Fruit fly (Drosophila melanogaster): ENCODE measurements around the gene CG31279.

CG31279 gene

DNA sequence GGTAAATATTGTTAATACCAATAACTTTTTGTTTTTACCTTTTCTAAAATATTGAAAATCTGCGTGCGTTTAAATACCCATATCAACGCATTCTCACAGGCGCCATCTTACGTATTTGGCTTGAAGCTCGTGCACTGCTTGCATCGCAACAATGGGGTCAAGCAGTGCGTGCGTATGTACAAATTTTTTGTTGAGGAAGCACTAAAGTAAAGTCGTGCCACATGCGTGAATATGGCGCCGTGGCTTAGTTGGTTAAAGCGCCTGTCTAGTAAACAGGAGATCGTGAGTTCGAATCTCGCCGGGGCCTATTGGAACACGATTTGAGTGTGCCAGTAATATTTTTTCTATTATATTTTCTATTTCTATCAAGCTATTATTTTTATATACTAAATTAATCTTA, 1.2 kb downstream of the CG31279 start (continued):
- TF ChIP-seq Nf-YB (GFP tag; optimal IDR thresholded peaks at IDR 0.05) = peak; percentile 9

DNA sequence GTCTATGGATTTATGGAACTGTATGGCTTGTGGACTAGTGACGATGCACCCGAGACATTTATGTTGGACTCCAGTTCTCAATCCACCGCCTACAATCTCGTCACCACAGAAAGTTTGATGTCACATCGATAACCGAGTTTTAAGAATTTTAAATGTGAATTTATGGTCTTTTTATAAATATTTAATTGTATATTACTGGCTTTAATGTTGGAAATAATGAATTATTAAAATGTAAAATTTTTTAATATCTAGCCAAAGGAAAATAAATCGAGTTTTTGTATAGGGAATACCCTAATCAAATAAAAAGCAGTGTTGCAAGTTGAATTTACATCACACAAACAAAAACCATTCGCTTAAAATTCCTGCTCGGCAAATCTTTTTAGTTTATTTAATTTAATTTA, 2.2 kb downstream of the CG31279 start, which contains the start of gene Fntb:
TSS of gene Fntb (plus strand) at position 334 of the 401 bp plus-strand sequence.
- TF ChIP-seq vvl (GFP tag; IDR thresholded peaks at IDR 0.05) (peak; percentile 68), hb (GFP tag; IDR thresholded peaks at IDR 0.05; ENCODE audit: partially characterized antibody) (no peak), Dek (tag; optimal IDR thresholded peaks at IDR 0.05) (peak; percentile 69), CG6254 (GFP tag; optimal IDR thresholded peaks at IDR 0.05) (no peak), luna (GFP tag; optimal IDR thresholded peaks at IDR 0.05) (no peak), CG17912 (GFP tag; optimal IDR thresholded peaks at IDR 0.05) (no peak), CG5245 (GFP tag; optimal IDR thresholded peaks at IDR 0.05) (peak; percentile 5), nom (GFP tag; optimal IDR thresholded peaks at IDR 0.05) (peak; percentile 34), Spps (tag; optimal IDR thresholded peaks at IDR 0.05) (peak; percentile 49), CG4404 (GFP tag; IDR thresholded peaks at IDR 0.05) (no peak), ato (GFP tag; IDR thresholded peaks at IDR 0.05; ENCODE audit: partially characterized antibody) (no peak), CG30431 (GFP tag; optimal IDR thresholded peaks at IDR 0.05) (peak; percentile 39), Lhr (GFP tag; optimal IDR thresholded peaks at IDR 0.05) (peak; percentile 15), Gug (GFP tag; IDR thresholded peaks at IDR 0.05) (peak; percentile 38; the same call in 1 of the 4 replicates), CG8765 (GFP tag; IDR thresholded peaks at IDR 0.05) (no peak), croc (GFP tag; conservative IDR thresholded peaks at IDR 0.05) (peak; percentile 29; the same call in 2 of the 3 replicates), tap (tag; optimal IDR thresholded peaks at IDR 0.05) (no peak), rib (GFP tag; IDR thresholded peaks at IDR 0.05) (no peak), CG6765 (GFP tag; optimal IDR thresholded peaks at IDR 0.05) (peak; percentile 40), danr (GFP tag; IDR thresholded peaks at IDR 0.05) (peak; percentile 36; the same call in 1 of the 2 replicates), Abd-B (GFP tag; optimal IDR thresholded peaks at IDR 0.05) (peak; percentile 74), CG13296 (GFP tag; optimal IDR thresholded peaks at IDR 0.05) (peak; percentile 69), CG16779 (GFP tag; IDR thresholded peaks at IDR 0.05) (no peak), en (GFP tag; optimal IDR thresholded peaks at IDR 0.05) (no peak), HHEX (GFP tag; optimal IDR thresholded peaks at IDR 0.05) (peak; percentile 63), Gsc (GFP tag; IDR thresholded peaks at IDR 0.05) (no peak), da (GFP tag; optimal IDR thresholded peaks at IDR 0.05) (no peak), dati (GFP tag; IDR thresholded peaks at IDR 0.05) (no peak), BEAF-32 (GFP tag; optimal IDR thresholded peaks at IDR 0.05) (peak; percentile 31), Sry-δ (GFP tag; optimal IDR thresholded peaks at IDR 0.05) (no peak), fd96Cb (tag; optimal IDR thresholded peaks at IDR 0.05) (peak; percentile 70), ATbp (GFP tag; optimal IDR thresholded peaks at IDR 0.05) (peak; percentile 40), klu (GFP tag; IDR thresholded peaks at IDR 0.05) (peak; percentile 42; the same call in 1 of the 2 replicates), Camta (GFP tag; optimal IDR thresholded peaks at IDR 0.05) (peak; percentile 14), yki (optimal IDR thresholded peaks at IDR 0.05) (no peak), slou (GFP tag; optimal IDR thresholded peaks at IDR 0.05) (peak; percentile 12), caup (GFP tag; optimal IDR thresholded peaks at IDR 0.05; ENCODE audit: severe bottlenecking) (peak; percentile 72), Mad (GFP tag; optimal IDR thresholded peaks at IDR 0.05) (peak; percentile 37), ind (GFP tag; optimal IDR thresholded peaks at IDR 0.05) (peak; percentile 72), CG17568 (GFP tag; optimal IDR thresholded peaks at IDR 0.05) (no peak), CG13894 (tag; optimal IDR thresholded peaks at IDR 0.05) (no peak), crp (GFP tag; optimal IDR thresholded peaks at IDR 0.05) (peak in 1 of 2 experiments; percentile 8), zfh2 (GFP tag; optimal IDR thresholded peaks at IDR 0.05) (peak; percentile 61), PHDP (tag; optimal IDR thresholded peaks at IDR 0.05) (peak; percentile 81), Scr (GFP tag; IDR thresholded peaks at IDR 0.05; ENCODE audit: partially characterized antibody) (no peak), dmrt11E (tag; optimal IDR thresholded peaks at IDR 0.05) (peak; percentile 61), CG7987 (GFP tag; optimal IDR thresholded peaks at IDR 0.05) (no peak)

Measured in whole organism, embryonic.